Worm (Caenorhabditis elegans): ENCODE measurements around the gene F39B3.7.

F39B3.7 gene

ce11 chrX:17539968-17540367 lies 27.3 kb downstream of the F39B3.7 start:
- TF ChIP-seq aly-2 (tag; optimal IDR thresholded peaks at IDR 0.05) = no peak
- no peak for TF ChIP-seq pha-4 (tag; optimal IDR thresholded peaks at IDR 0.05)
- no peak for TF ChIP-seq nhr-76 (tag; optimal IDR thresholded peaks at IDR 0.05)
- TF ChIP-seq R02D3.7 (tag; optimal IDR thresholded peaks at IDR 0.05) = no peak
- TF ChIP-seq elt-2 (tag; optimal IDR thresholded peaks at IDR 0.05) = no peak
- no peak for TF ChIP-seq jun-1 (tag; optimal IDR thresholded peaks at IDR 0.05)
- peak; percentile 73 for TF ChIP-seq nhr-43 (tag; optimal IDR thresholded peaks at IDR 0.05; ENCODE audit: poor library complexity, severe bottlenecking)
- no peak for TF ChIP-seq hmg-11 (tag; optimal IDR thresholded peaks at IDR 0.05)
- no peak for TF ChIP-seq nhr-12 (tag; optimal IDR thresholded peaks at IDR 0.05)
- TF ChIP-seq nhr-11 (tag; optimal IDR thresholded peaks at IDR 0.05) = no peak
- TF ChIP-seq nhr-25 (tag; optimal IDR thresholded peaks at IDR 0.05) = peak; percentile 73
- TF ChIP-seq nhr-77 (tag; optimal IDR thresholded peaks at IDR 0.05) = no peak
- no peak for TF ChIP-seq egl-27 (tag; optimal IDR thresholded peaks at IDR 0.05)
- TF ChIP-seq snpc-4 (tag; optimal IDR thresholded peaks at IDR 0.05) = no peak
- TF ChIP-seq mdl-1 (tag; optimal IDR thresholded peaks at IDR 0.05) = no peak
- TF ChIP-seq nhr-23 (tag; optimal IDR thresholded peaks at IDR 0.05) = peak; percentile 70
- TF ChIP-seq sea-2 (GFP tag; optimal IDR thresholded peaks at IDR 0.05) = no peak
- TF ChIP-seq ceh-16 (tag; optimal IDR thresholded peaks at IDR 0.05) = no peak

ce11 chrX:17537568-17537967 lies 29.7 kb downstream of the F39B3.7 start:
- peak; percentile 29 for TF ChIP-seq pha-4 (tag; optimal IDR thresholded peaks at IDR 0.05)
- no peak for TF ChIP-seq R02D3.7 (tag; optimal IDR thresholded peaks at IDR 0.05)
- peak; percentile 54 for TF ChIP-seq elt-2 (tag; optimal IDR thresholded peaks at IDR 0.05)

- TF ChIP-seq nhr-43 (tag; optimal IDR thresholded peaks at IDR 0.05; ENCODE audit: poor library complexity, severe bottlenecking) (no peak), lin-39 (tag; optimal IDR thresholded peaks at IDR 0.05) (peak; percentile 30), unc-62 (GFP tag; optimal IDR thresholded peaks at IDR 0.05) (no peak), ceh-16 (tag; optimal IDR thresholded peaks at IDR 0.05) (no peak), skn-1 (tag; optimal IDR thresholded peaks at IDR 0.05) (no peak), fos-1 (tag; optimal IDR thresholded peaks at IDR 0.05) (no peak), tbx-2 (tag; optimal IDR thresholded peaks at IDR 0.05) (no peak), elt-1 (tag; optimal IDR thresholded peaks at IDR 0.05) (peak; percentile 87), fkh-2 (tag; optimal IDR thresholded peaks at IDR 0.05) (no peak)
These were observed 32.4 kb downstream of the F39B3.7 start for ce11 chrX:17534877-17535276.

ce11 chrX:17534014-17534465 lies 33.2 kb downstream of the F39B3.7 start, which contains the start of gene F31A3.3:
TSS of gene F31A3.3 (minus strand) at chrX:17534064.
- no peak for TF ChIP-seq skn-1 (tag; optimal IDR thresholded peaks at IDR 0.05)
- TF ChIP-seq aly-2 (tag; optimal IDR thresholded peaks at IDR 0.05) = no peak
- TF ChIP-seq fkh-10 (GFP tag; optimal IDR thresholded peaks at IDR 0.05) = no peak
- TF ChIP-seq mml-1 (tag; optimal IDR thresholded peaks at IDR 0.05) = no peak
- no peak for TF ChIP-seq ceh-82 (tag; optimal IDR thresholded peaks at IDR 0.05)
- no peak for TF ChIP-seq ceh-9 (tag; optimal IDR thresholded peaks at IDR 0.05)
- TF ChIP-seq egl-27 (tag; optimal IDR thresholded peaks at IDR 0.05) = no peak
- no peak for TF ChIP-seq ceh-16 (tag; optimal IDR thresholded peaks at IDR 0.05)
- TF ChIP-seq nfya-1 (tag; optimal IDR thresholded peaks at IDR 0.05; ENCODE audit: insufficient read depth) = peak; percentile 7
- TF ChIP-seq elt-3 (tag; optimal IDR thresholded peaks at IDR 0.05) = no peak
- TF ChIP-seq fos-1 (tag; optimal IDR thresholded peaks at IDR 0.05) = no peak
- TF ChIP-seq ama-1 (optimal IDR thresholded peaks at IDR 0.05) = no peak
- peak; percentile 28 for TF ChIP-seq pqm-1 (tag; optimal IDR thresholded peaks at IDR 0.05)
- TF ChIP-seq unc-39 (tag; optimal IDR thresholded peaks at IDR 0.05) = no peak
- TF ChIP-seq mdl-1 (tag; optimal IDR thresholded peaks at IDR 0.05) = no peak
- no peak for TF ChIP-seq zag-1 (tag; optimal IDR thresholded peaks at IDR 0.05)
- TF ChIP-seq elt-1 (tag; optimal IDR thresholded peaks at IDR 0.05) = no peak
- TF ChIP-seq nhr-43 (tag; optimal IDR thresholded peaks at IDR 0.05; ENCODE audit: poor library complexity, severe bottlenecking) = no peak
- TF ChIP-seq pha-4 (tag; optimal IDR thresholded peaks at IDR 0.05) = peak; percentile 28
- TF ChIP-seq egl-5 (tag; optimal IDR thresholded peaks at IDR 0.05) = no peak
- no peak for TF ChIP-seq R02D3.7 (tag; optimal IDR thresholded peaks at IDR 0.05)
- TF ChIP-seq nhr-23 (tag; optimal IDR thresholded peaks at IDR 0.05) = no peak
- no peak for TF ChIP-seq nhr-25 (tag; optimal IDR thresholded peaks at IDR 0.05)
- no peak for TF ChIP-seq nhr-12 (tag; optimal IDR thresholded peaks at IDR 0.05)
- TF ChIP-seq lin-15B (tag; optimal IDR thresholded peaks at IDR 0.05) = no peak
- TF ChIP-seq hmg-11 (tag; optimal IDR thresholded peaks at IDR 0.05) = no peak
- no peak for TF ChIP-seq lsy-12 (tag; optimal IDR thresholded peaks at IDR 0.05)
- TF ChIP-seq elt-2 (tag; optimal IDR thresholded peaks at IDR 0.05) = peak; percentile 66
- TF ChIP-seq ZK546.5 (tag; optimal IDR thresholded peaks at IDR 0.05) = no peak

All from whole organism, L3 larva.